Worm (Caenorhabditis elegans): ENCODE measurements around the gene Y60C6A.3.

- TF ChIP-seq elt-3 (tag; optimal IDR thresholded peaks at IDR 0.05) (no peak), tbx-8 (GFP tag; optimal IDR thresholded peaks at IDR 0.05) (no peak), blmp-1 (tag; optimal IDR thresholded peaks at IDR 0.05) (no peak), elt-1 (tag; optimal IDR thresholded peaks at IDR 0.05; ENCODE audit: borderline replicate concordance, insufficient read depth) (no peak), lin-13 (tag; optimal IDR thresholded peaks at IDR 0.05) (no peak), lsy-2 (tag; optimal IDR thresholded peaks at IDR 0.05) (no peak), unc-62 (GFP tag; optimal IDR thresholded peaks at IDR 0.05) (no peak)
Observed at ce11 chrV:4745269-4745668, 40.3 kb upstream of the Y60C6A.3 start, which contains the start of gene C18G1.7.
